Worm (Caenorhabditis elegans) whole organism, early embryonic: Measurements from ENCODE around the gene ZK354.3.
"Not testable (repeated sequence)": the region's sequence is repeated elsewhere in the genome, so short reads cannot be mapped to it uniquely, and the experiment has no call there.

Experiments
- B0310.2 ChIP-seq: sonication (generic microtip); optimal IDR thresholded peaks from 2 replicates; lab custom pipeline; 2016; ENCODE audit warnings: mild to moderate bottlenecking, missing genetic modification characterization, missing compliant biosample characterization
- F13C5.2 ChIP-seq: sonication (generic microtip); optimal IDR thresholded peaks from 2 replicates; lab custom pipeline; 2017; ENCODE audit warnings: mild to moderate bottlenecking, missing genetic modification characterization, inconsistent platforms, missing compliant biosample characterization
- aly-1 ChIP-seq: sonication (generic microtip); optimal IDR thresholded peaks from 2 replicates; lab custom pipeline; 2016; ENCODE audit warnings: missing genetic modification characterization, missing compliant biosample characterization
- ama-1 ChIP-seq: fragments of 150-350 bp; optimal IDR thresholded peaks from 2 replicates; lab custom pipeline; 2014
- ceh-13 ChIP-seq: fragments of 200-800 bp; sonication (Bioruptor generic); optimal IDR thresholded peaks from 2 replicates; lab custom pipeline; 2018; ENCODE audit warnings: mild to moderate bottlenecking, missing genetic modification characterization, missing compliant biosample characterization
- ceh-36 ChIP-seq: sonication (generic microtip); optimal IDR thresholded peaks from 2 replicates; lab custom pipeline; 2016; ENCODE audit warnings: missing genetic modification characterization, inconsistent platforms, missing compliant biosample characterization
- ets-7 ChIP-seq: sonication (generic microtip); optimal IDR thresholded peaks from 2 replicates; lab custom pipeline; 2016; ENCODE audit warnings: missing genotype, missing genetic modification characterization, missing compliant biosample characterization
- flt-1 ChIP-seq: fragments of 200-800 bp; sonication (Bioruptor generic); IDR thresholded peaks from 2 replicates; pipeline ENCODE4 v1.3.6; 2022; ENCODE audit warnings: missing genetic modification characterization, missing compliant biosample characterization
- hmbx-1 ChIP-seq: sonication (generic microtip); optimal IDR thresholded peaks from 2 replicates; lab custom pipeline; 2016; ENCODE audit warnings: mild to moderate bottlenecking, missing genetic modification characterization, missing compliant biosample characterization
- hmg-4 ChIP-seq: fragments of 200-800 bp; sonication (Bioruptor generic); optimal IDR thresholded peaks from 2 replicates; lab custom pipeline; 2018; ENCODE audit warnings: mild to moderate bottlenecking, missing genetic modification characterization, missing compliant biosample characterization
- hnd-1 ChIP-seq: sonication (generic microtip); optimal IDR thresholded peaks from 2 replicates; lab custom pipeline; 2016; ENCODE audit warnings: missing genetic modification characterization, missing compliant biosample characterization
- pes-1 ChIP-seq: fragments of 200-800 bp; sonication (Bioruptor generic); IDR thresholded peaks from 2 replicates; pipeline ENCODE4 v1.3.6; 2022; ENCODE audit warnings: missing genetic modification reagents, missing genetic modification characterization, missing compliant biosample characterization
- scrt-1 ChIP-seq: fragments of 200-800 bp; sonication (Bioruptor generic); IDR thresholded peaks from 2 replicates; pipeline ENCODE4 v1.3.6; 2022; ENCODE audit warnings: missing genetic modification characterization, missing compliant biosample characterization
- sea-1 ChIP-seq: fragments of 200-800 bp; sonication (Bioruptor generic); conservative IDR thresholded peaks from 2 replicates; pipeline ENCODE4 v1.3.6; 2022; ENCODE audit warnings: missing genetic modification characterization, missing compliant biosample characterization
- tbx-11 ChIP-seq: fragments of 200-800 bp; sonication (Bioruptor generic); IDR thresholded peaks from 2 replicates; pipeline ENCODE4 v1.3.6; 2022; ENCODE audit warnings: missing genetic modification characterization, missing compliant biosample characterization
- tbx-37 ChIP-seq: fragments of 200-800 bp; sonication (Bioruptor generic); conservative IDR thresholded peaks from 2 replicates; pipeline ENCODE4 v1.3.6; 2022; ENCODE audit warnings: missing genetic modification reagents, missing genetic modification characterization, missing compliant biosample characterization
- tra-4 ChIP-seq: sonication (generic microtip); optimal IDR thresholded peaks from 2 replicates; lab custom pipeline; 2017; ENCODE audit warnings: missing genetic modification characterization, missing compliant biosample characterization

Gene ZK354.3

DNA sequence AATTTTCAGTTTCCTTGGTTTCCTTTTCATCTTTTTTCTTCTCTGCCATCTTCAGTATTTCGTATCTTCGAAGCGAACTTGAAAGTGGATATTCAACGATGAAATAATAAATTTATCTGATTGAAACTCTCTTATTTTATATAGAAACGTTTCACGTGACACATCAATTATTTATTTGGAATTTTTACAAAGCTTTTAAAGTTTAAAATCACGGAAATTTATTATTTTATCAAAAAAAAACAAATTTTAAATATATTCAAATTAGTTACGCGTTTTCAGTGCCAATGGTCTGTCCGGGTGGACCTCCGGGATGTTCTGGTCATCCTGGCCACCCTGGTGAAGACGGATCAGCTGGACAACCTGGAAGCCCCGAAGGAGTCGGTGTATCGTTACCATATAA lies 6.8 kb upstream of the ZK354.3 start, which contains the start of gene ZK354.7:
ZK354.7 (minus strand) TSS at position 101 of the 400 bp plus-strand sequence.
- TF ChIP-seq ets-7 (no peak), aly-1 (tag; lab: Kevin White, UChicago) (no peak), hmbx-1 (tag; lab: Kevin White, UChicago) (no peak), B0310.2 (tag; lab: Kevin White, UChicago) (no peak), ceh-13 (GFP tag; lab: Kevin White, UChicago) (no peak), hmg-4 (GFP tag; lab: Kevin White, UChicago) (no peak), F13C5.2 (tag; lab: Kevin White, UChicago) (no peak), hnd-1 (tag; lab: Kevin White, UChicago) (no peak), ama-1 (lab: Kevin White, UChicago) (no peak), tbx-37 (GFP tag; lab: Robert Waterston, UW) (no peak), scrt-1 (GFP tag; lab: Robert Waterston, UW) (no peak), tra-4 (tag; lab: Kevin White, UChicago) (no peak), flt-1 (GFP tag; lab: Robert Waterston, UW) (no peak), sea-1 (GFP tag; lab: Robert Waterston, UW) (no peak), tbx-11 (GFP tag; lab: Robert Waterston, UW) (no peak)

DNA sequence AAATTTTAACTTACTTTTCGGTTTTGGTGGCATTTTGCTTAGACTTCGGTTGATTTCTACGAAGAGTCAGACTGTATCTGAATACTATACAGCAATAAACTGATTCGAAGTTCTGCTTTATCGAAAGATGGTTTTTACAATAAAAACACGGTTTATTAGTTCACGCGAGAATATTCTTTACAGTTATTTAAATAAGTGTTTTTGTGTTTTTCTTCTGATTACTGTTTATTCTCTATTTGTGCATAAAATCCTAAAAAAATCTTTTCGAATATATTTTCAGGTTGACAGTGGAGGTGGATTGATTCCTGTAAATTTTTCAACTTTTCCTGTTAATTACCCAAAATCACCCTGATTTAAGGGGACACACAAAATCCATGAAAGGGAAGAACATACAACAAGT lies 3.8 kb upstream of the ZK354.3 start, which contains the start of gene ZK354.8:
ZK354.8 (minus strand) TSS at position 101 of the 400 bp plus-strand sequence.
- TF ChIP-seq tbx-37 (GFP tag; lab: Robert Waterston, UW) (no peak), hmbx-1 (tag; lab: Kevin White, UChicago) (no peak), scrt-1 (GFP tag; lab: Robert Waterston, UW) (no peak), flt-1 (GFP tag; lab: Robert Waterston, UW) (no peak), aly-1 (tag; lab: Kevin White, UChicago) (no peak), B0310.2 (tag; lab: Kevin White, UChicago) (no peak), ceh-13 (GFP tag; lab: Kevin White, UChicago) (no peak), tra-4 (tag; lab: Kevin White, UChicago) (no peak), ama-1 (lab: Kevin White, UChicago) (no peak), hmg-4 (GFP tag; lab: Kevin White, UChicago) (no peak), ceh-36 (tag; lab: Kevin White, UChicago) (no peak), pes-1 (no peak), F13C5.2 (tag; lab: Kevin White, UChicago) (no peak), tbx-11 (GFP tag; lab: Robert Waterston, UW) (no peak), ets-7 (no peak), sea-1 (GFP tag; lab: Robert Waterston, UW) (no peak), hnd-1 (tag; lab: Kevin White, UChicago) (no peak)

DNA sequence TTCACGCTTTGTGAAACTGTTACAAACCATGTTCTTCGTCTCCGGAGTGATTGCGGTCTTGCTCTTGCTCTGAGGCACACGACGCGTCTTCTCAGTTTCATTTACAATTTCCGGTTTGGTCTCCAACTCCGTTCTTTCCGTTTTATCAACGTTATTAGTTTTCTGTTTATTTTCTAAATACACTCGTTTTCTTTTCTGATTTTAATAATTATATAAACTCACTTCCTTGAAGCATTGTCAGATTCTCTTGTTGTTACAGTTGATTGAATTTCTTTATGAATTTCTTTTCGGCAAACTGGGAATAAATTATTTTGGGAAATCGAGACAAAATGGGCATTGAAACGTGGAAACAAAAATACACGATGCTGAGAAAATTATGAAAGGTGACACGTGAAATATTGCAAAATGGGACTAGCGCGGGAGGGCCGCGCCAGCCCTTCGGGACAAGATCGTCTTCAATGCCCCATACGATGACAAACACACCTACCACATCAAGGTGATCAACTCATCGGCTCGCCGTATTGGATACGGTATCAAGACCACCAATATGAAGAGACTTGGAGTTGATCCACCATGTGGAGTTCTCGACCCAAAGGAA lies 1.7 kb upstream of the ZK354.3 start, which contains the start of the genes ZK354.9 and msp-58:
ZK354.9 (minus strand) TSS at position 101 of the 598 bp plus-strand sequence.
msp-58 (plus strand) TSS at position 548 of the 598 bp plus-strand sequence.
- TF ChIP-seq tbx-37 (GFP tag; lab: Robert Waterston, UW); ceh-36 (tag; lab: Kevin White, UChicago); sea-1 (GFP tag; lab: Robert Waterston, UW): not testable (repeated sequence)

DNA sequence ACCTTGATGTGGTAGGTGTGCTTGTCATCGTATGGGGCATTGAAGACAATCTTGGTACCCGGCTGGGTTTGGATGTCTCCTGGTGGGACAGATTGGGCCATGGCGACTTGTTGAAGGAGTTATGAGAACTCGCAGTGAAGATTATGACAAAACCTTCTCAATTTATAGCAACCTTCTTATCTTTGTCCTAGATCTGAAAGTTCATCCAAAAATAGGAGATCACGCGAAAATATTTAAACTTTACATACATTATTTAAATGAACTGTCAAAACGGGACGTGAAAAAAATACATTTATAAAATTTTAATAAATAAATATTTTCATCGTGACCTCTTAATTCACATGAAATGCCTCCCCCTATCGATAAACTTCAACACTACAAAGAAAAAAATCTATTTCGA lies 3.2 kb downstream of the ZK354.3 start, which contains the start of the genes msp-59 and ZK354.2:
msp-59 (minus strand) TSS at position 101 of the 400 bp plus-strand sequence.
ZK354.2 (plus strand) TSS at position 395 of the 400 bp plus-strand sequence.
- TF ChIP-seq sea-1 (GFP tag; lab: Robert Waterston, UW); ceh-13 (GFP tag; lab: Kevin White, UChicago); hmg-4 (GFP tag; lab: Kevin White, UChicago): not testable (repeated sequence)

DNA sequence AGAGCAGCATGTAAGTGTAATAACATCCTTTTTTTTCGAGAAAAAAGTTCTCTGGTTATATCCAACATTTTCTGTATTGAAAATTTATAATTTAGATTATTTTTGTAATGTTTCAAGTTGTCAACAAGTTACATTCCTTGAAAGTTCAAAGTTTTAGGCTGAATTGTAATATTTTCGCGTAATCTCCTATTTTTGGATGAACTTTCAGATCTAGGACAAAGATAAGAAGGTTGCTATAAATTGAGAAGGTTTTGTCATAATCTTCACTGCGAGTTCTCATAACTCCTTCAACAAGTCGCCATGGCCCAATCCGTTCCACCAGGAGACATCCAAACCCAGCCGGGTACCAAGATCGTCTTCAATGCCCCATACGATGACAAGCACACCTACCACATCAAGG lies 6.4 kb downstream of the ZK354.3 start, which contains the start of gene msp-65:
msp-65 (plus strand) TSS at position 301 of the 400 bp plus-strand sequence.
- TF ChIP-seq sea-1 (GFP tag; lab: Robert Waterston, UW); B0310.2 (tag; lab: Kevin White, UChicago); aly-1 (tag; lab: Kevin White, UChicago): not testable (repeated sequence)

DNA sequence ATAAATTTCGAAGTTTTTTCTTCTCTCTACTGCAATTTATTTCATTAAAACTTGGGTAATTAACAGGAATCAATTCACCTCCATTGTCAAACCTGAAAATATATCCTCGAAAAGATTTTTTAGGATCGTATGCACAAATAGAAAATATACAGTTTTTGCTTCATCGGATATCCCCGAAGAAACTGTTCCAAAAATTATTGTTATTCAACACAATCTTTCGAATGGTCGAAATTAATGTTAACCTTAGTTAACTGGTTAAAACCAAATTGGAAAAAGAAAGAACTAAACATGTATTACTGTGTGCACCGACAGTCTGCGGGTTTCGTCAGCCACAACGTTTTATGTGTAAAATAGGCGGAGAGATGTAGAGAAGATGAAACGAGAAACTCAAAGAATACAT lies 7.3 kb downstream of the ZK354.3 start:
- no peak for TF ChIP-seq ets-7
- no peak for TF ChIP-seq tbx-11 (GFP tag; lab: Robert Waterston, UW)
- no peak for TF ChIP-seq ceh-36 (tag; lab: Kevin White, UChicago)
- TF ChIP-seq flt-1 (GFP tag; lab: Robert Waterston, UW), result no peak
- TF ChIP-seq sea-1 (GFP tag; lab: Robert Waterston, UW), result no peak
- TF ChIP-seq aly-1 (tag; lab: Kevin White, UChicago), result no peak
- no peak for TF ChIP-seq F13C5.2 (tag; lab: Kevin White, UChicago)
- no peak for TF ChIP-seq ama-1 (lab: Kevin White, UChicago)
- no peak for TF ChIP-seq tbx-37 (GFP tag; lab: Robert Waterston, UW)
- TF ChIP-seq hmbx-1 (tag; lab: Kevin White, UChicago), result no peak
- TF ChIP-seq ceh-13 (GFP tag; lab: Kevin White, UChicago), result no peak
- TF ChIP-seq B0310.2 (tag; lab: Kevin White, UChicago), result no peak
- TF ChIP-seq pes-1, result no peak
- TF ChIP-seq hnd-1 (tag; lab: Kevin White, UChicago), result no peak

DNA sequence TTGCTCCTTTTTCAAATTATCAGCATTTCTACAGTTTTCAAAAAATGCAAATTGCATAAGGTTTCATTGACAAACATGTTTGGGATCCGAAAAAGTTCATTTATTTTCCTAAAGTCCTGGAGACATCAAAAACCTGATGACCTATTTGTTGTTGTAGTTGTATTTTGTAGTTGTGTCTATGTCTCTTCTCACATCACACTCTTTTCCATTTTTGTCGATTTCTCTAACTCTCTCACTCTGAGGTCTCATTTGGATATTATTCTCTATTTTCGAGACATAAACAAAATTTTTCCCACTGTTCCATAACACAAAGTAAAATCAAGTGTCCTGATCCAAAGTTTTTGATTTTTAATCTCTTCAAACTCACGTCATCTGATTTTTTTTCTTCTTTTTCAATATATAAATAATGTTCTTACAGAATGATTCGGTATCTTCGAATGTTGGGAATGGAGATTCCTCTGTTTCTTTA lies 9.0 kb downstream of the ZK354.3 start, which contains the start of gene slc-46A:
slc-46A (plus strand) TSS at position 419 of the 469 bp plus-strand sequence.
- TF ChIP-seq tbx-37 (GFP tag; lab: Robert Waterston, UW), result no peak
- TF ChIP-seq B0310.2 (tag; lab: Kevin White, UChicago), result no peak
- no peak for TF ChIP-seq hmg-4 (GFP tag; lab: Kevin White, UChicago)
- no peak for TF ChIP-seq F13C5.2 (tag; lab: Kevin White, UChicago)
- no peak for TF ChIP-seq scrt-1 (GFP tag; lab: Robert Waterston, UW)
- TF ChIP-seq pes-1, result no peak
- no peak for TF ChIP-seq ama-1 (lab: Kevin White, UChicago)
- TF ChIP-seq tbx-11 (GFP tag; lab: Robert Waterston, UW), result no peak
